Fruit fly (Drosophila melanogaster) whole organism, pupa: Measurements from ENCODE around the gene Sgsh.

ENCODE experiments used
- CG8159 ChIP-seq: fragments of 200-800 bp; sonication (Bioruptor generic); optimal IDR thresholded peaks from 3 replicates; lab custom pipeline; 2018; ENCODE audit warnings: missing biosample characterization, mild to moderate bottlenecking, missing genetic modification characterization, moderate library complexity
- Snoo ChIP-seq: fragments of 200-800 bp; sonication (Bioruptor generic); optimal IDR thresholded peaks from 3 replicates; lab custom pipeline; 2017; ENCODE audit warnings: missing biosample characterization, mild to moderate bottlenecking, missing genetic modification characterization, inconsistent platforms

- TF ChIP-seq Snoo (tag; lab: Kevin White, UChicago) (peak; percentile 46), CG8159 (peak; percentile 2)
Observed at dm6 chr3R:18928918-18929705, 16.4 kb upstream of the Sgsh start, which contains the start of gene CG42613.
